Worm (Caenorhabditis elegans) whole organism, midembryonic: ENCODE data around the gene F59B2.13.

Experiments used
- T22C8.4 ChIP-seq: fragments of 200-800 bp; sonication (Bioruptor generic); IDR thresholded peaks from 2 replicates; pipeline ENCODE4 v1.3.6; 2022; ENCODE audit warnings: missing genetic modification characterization, missing compliant biosample characterization
- cog-1 ChIP-seq: sonication (generic microtip); optimal IDR thresholded peaks from 2 replicates; lab custom pipeline; 2016; ENCODE audit warnings: missing genetic modification characterization, missing compliant biosample characterization
- flt-1 ChIP-seq: fragments of 200-800 bp; sonication (Bioruptor generic); IDR thresholded peaks from 2 replicates; pipeline ENCODE4 v1.3.6; 2022; ENCODE audit warnings: missing genetic modification characterization, missing compliant biosample characterization
- klf-2 ChIP-seq: fragments of 200-800 bp; sonication (Bioruptor generic); conservative IDR thresholded peaks from 2 replicates; pipeline ENCODE4 v1.3.6; 2022; ENCODE audit warnings: missing genetic modification reagents, missing genetic modification characterization, missing compliant biosample characterization
- med-1 ChIP-seq: sonication (generic microtip); optimal IDR thresholded peaks from 2 replicates; lab custom pipeline; 2017; ENCODE audit warnings: missing genetic modification characterization, mild to moderate bottlenecking, missing compliant biosample characterization, antibody characterized with exemption, missing genetic modification reagents; ENCODE audit not compliant: insufficient read depth
- ref-1 ChIP-seq: fragments of 200-800 bp; sonication (Bioruptor generic); conservative IDR thresholded peaks from 2 replicates; pipeline ENCODE4 v1.3.6; 2022; ENCODE audit warnings: missing genetic modification reagents, missing genetic modification characterization, missing compliant biosample characterization
- tab-1 ChIP-seq: fragments of 200-800 bp; sonication (Bioruptor generic); IDR thresholded peaks from 2 replicates; pipeline ENCODE4 v1.3.6; 2022; ENCODE audit warnings: missing genetic modification characterization, missing compliant biosample characterization
- ztf-23 ChIP-seq: fragments of 200-800 bp; sonication (Bioruptor generic); IDR thresholded peaks from 2 replicates; pipeline ENCODE4 v1.3.6; 2022; ENCODE audit warnings: missing genetic modification reagents, missing genetic modification characterization, missing compliant biosample characterization
- ztf-29 ChIP-seq: fragments of 200-800 bp; sonication (Bioruptor generic); IDR thresholded peaks from 2 replicates; pipeline ENCODE4 v1.3.6; 2022; ENCODE audit warnings: missing genetic modification reagents, missing genetic modification characterization, missing compliant biosample characterization

DNA sequence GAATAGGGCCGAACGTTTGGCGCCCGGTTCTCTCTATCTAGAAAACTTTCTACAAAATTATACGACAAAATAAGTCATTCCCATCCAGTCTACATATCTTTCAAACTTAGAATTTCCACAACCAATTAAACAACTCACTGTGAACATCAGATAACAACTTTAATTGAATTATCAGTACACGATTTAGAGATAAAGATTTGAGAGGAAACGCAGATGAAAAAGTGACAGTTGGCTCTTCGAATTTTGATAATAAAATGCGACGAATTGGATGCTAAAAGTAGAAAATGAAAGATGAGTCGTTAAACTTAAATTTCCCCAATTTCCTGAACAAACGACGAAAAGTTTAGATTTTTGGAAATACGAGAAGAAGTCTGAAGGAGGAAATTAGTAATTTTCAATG is 8.2 kb upstream of the F59B2.13 start:
- TF ChIP-seq med-1 (GFP tag; lab: Kevin White, UChicago) (no peak), T22C8.4 (no peak), cog-1 (tag; lab: Kevin White, UChicago) (no peak), flt-1 (GFP tag; lab: Robert Waterston, UW) (no peak), tab-1 (no peak), ztf-23 (GFP tag; lab: Robert Waterston, UW) (no peak), klf-2 (GFP tag; lab: Robert Waterston, UW) (no peak), ztf-29 (GFP tag; lab: Robert Waterston, UW) (no peak), ref-1 (GFP tag; lab: Robert Waterston, UW) (no peak)
